Worm (Caenorhabditis elegans) whole organism, L4 larva: ENCODE results near the gene ZK742.7.

Source experiments
- F44E2.7 ChIP-seq: fragments of 200-800 bp; sonication (Bioruptor generic); IDR thresholded peaks from 2 replicates; pipeline ENCODE4 v2.1.2; 2022; ENCODE audit warnings: missing genetic modification characterization, missing compliant biosample characterization
- F49E8.2 ChIP-seq: sonication (generic microtip); optimal IDR thresholded peaks from 2 replicates; lab custom pipeline; 2016; ENCODE audit warnings: missing compliant biosample characterization, mild to moderate bottlenecking, missing genetic modification characterization, borderline replicate concordance
- Y5F2A.4 ChIP-seq: fragments of 200-800 bp; sonication (Bioruptor generic); optimal IDR thresholded peaks from 2 replicates; lab custom pipeline; 2018; ENCODE audit warnings: mild to moderate bottlenecking, missing genetic modification characterization, missing compliant biosample characterization
- Y75B8A.6 ChIP-seq: fragments of 200-800 bp; sonication (Bioruptor generic); IDR thresholded peaks from 2 replicates; pipeline ENCODE4 v1.3.6; 2022; ENCODE audit warnings: missing genetic modification reagents, missing genetic modification characterization, missing compliant biosample characterization
- ZK546.5 ChIP-seq, 2 experiments: sonication (generic microtip); optimal IDR thresholded peaks; 2 replicates each; lab custom pipeline; 2017; ENCODE audit warnings: missing biosample characterization in 2 of 2, missing genetic modification characterization in 2 of 2
- aha-1 ChIP-seq: fragments of 150-350 bp; peaks from one replicate; lab custom pipeline; 2014; ENCODE audit warnings: missing biosample characterization, missing genetic modification characterization
- ceh-32 ChIP-seq: sonication (generic microtip); optimal IDR thresholded peaks from 2 replicates; lab custom pipeline; 2016; ENCODE audit warnings: mild to moderate bottlenecking, missing genetic modification characterization, missing compliant biosample characterization; ENCODE audit not compliant: poor library complexity
- ceh-62 ChIP-seq: sonication (generic microtip); optimal IDR thresholded peaks from 2 replicates; lab custom pipeline; 2017; ENCODE audit warnings: missing biosample characterization, missing genetic modification characterization
- ces-1 ChIP-seq: fragments of 150-350 bp; sonication (generic microtip); optimal IDR thresholded peaks from 4 replicates; lab custom pipeline; 2014; ENCODE audit warnings: missing biosample characterization, missing genetic modification reagents, missing genetic modification characterization
- daf-12 ChIP-seq: fragments of 150-350 bp; optimal IDR thresholded peaks from 2 replicates; lab custom pipeline; 2014; ENCODE audit warnings: missing biosample characterization, missing genetic modification reagents, missing genetic modification characterization
- dmd-8 ChIP-seq: fragments of 200-800 bp; sonication (Bioruptor generic); IDR thresholded peaks from 2 replicates; pipeline ENCODE4 v1.3.6; 2022; ENCODE audit warnings: missing genetic modification characterization, missing compliant biosample characterization
- dmd-9 ChIP-seq: fragments of 200-800 bp; sonication (Bioruptor generic); IDR thresholded peaks from 2 replicates; pipeline ENCODE4 v1.3.6; 2022; ENCODE audit warnings: missing genetic modification reagents, missing genetic modification characterization, missing compliant biosample characterization
- fkh-10 ChIP-seq: fragments of 150-350 bp; optimal IDR thresholded peaks from 2 replicates; lab custom pipeline; 2014; ENCODE audit warnings: missing biosample characterization, missing genetic modification reagents, missing genetic modification characterization
- gei-8 ChIP-seq: fragments of 200-800 bp; sonication (Bioruptor generic); optimal IDR thresholded peaks from 2 replicates; lab custom pipeline; 2018; ENCODE audit warnings: mild to moderate bottlenecking, missing genetic modification characterization, missing compliant biosample characterization
- hlh-30 ChIP-seq: sonication (generic microtip); optimal IDR thresholded peaks from 2 replicates; lab custom pipeline; 2017; ENCODE audit warnings: antibody characterized with exemption, mild to moderate bottlenecking, missing genetic modification characterization, missing compliant biosample characterization; ENCODE audit not compliant: insufficient read depth
- lin-39 ChIP-seq: fragments of 150-350 bp; optimal IDR thresholded peaks from 2 replicates; lab custom pipeline; 2014; ENCODE audit warnings: missing biosample characterization, missing genetic modification reagents, missing genetic modification characterization
- mep-1 ChIP-seq: fragments of 150-350 bp; sonication (generic microtip); optimal IDR thresholded peaks from 3 replicates; lab custom pipeline; 2014; ENCODE audit warnings: missing biosample characterization, missing genetic modification characterization
- nhr-11 ChIP-seq: fragments of 150-350 bp; optimal IDR thresholded peaks from 2 replicates; lab custom pipeline; 2014; ENCODE audit warnings: missing biosample characterization, missing genetic modification characterization
- nhr-25 ChIP-seq: sonication (generic microtip); optimal IDR thresholded peaks from 2 replicates; lab custom pipeline; 2017; ENCODE audit warnings: missing genetic modification characterization, mild to moderate bottlenecking, missing compliant biosample characterization, antibody characterized with exemption, moderate library complexity, borderline replicate concordance; ENCODE audit not compliant: insufficient read depth
- nhr-41 ChIP-seq: fragments of 200-800 bp; sonication (Bioruptor generic); IDR thresholded peaks from 2 replicates; pipeline ENCODE4 v1.3.6; 2022; ENCODE audit warnings: missing genetic modification reagents, missing genetic modification characterization, missing compliant biosample characterization
- nhr-42 ChIP-seq: fragments of 200-800 bp; sonication (Bioruptor generic); IDR thresholded peaks from 2 replicates; pipeline ENCODE4 v1.3.6; 2022; ENCODE audit warnings: missing genetic modification characterization, missing compliant biosample characterization
- nhr-6 ChIP-seq: fragments of 150-350 bp; optimal IDR thresholded peaks from 2 replicates; lab custom pipeline; 2014; ENCODE audit warnings: missing biosample characterization, missing genetic modification characterization
- php-3 ChIP-seq: fragments of 200-800 bp; sonication (Bioruptor generic); IDR thresholded peaks from 2 replicates; pipeline ENCODE4 v1.3.6; 2022; ENCODE audit warnings: missing genetic modification reagents, missing genetic modification characterization, missing compliant biosample characterization
- pqm-1 ChIP-seq: sonication (generic microtip); optimal IDR thresholded peaks from 2 replicates; lab custom pipeline; 2017; ENCODE audit warnings: missing biosample characterization, missing genetic modification characterization
- rbr-2 ChIP-seq: sonication (generic microtip); optimal IDR thresholded peaks from 2 replicates; lab custom pipeline; 2016; ENCODE audit warnings: missing genotype, missing genetic modification characterization, missing compliant biosample characterization
- unc-39 ChIP-seq: sonication (generic microtip); optimal IDR thresholded peaks from 2 replicates; lab custom pipeline; 2017; ENCODE audit warnings: missing biosample characterization, missing genetic modification characterization
- unc-62 ChIP-seq, 3 experiments: fragments of 150-350 bp in 1 of 3; sonication (generic microtip); optimal IDR thresholded peaks in 2 of 3; peaks in 1 of 3; 1 replicate in 1 of 3; 2 replicates in 2 of 3; lab custom pipeline; 2014 to 2017; ENCODE audit warnings: missing biosample characterization in 3 of 3, missing genetic modification characterization in 3 of 3, missing genetic modification reagents in 3 of 3, missing genotype in 1 of 3
- zfp-3 ChIP-seq: fragments of 200-800 bp; sonication (Bioruptor generic); conservative IDR thresholded peaks from 2 replicates; pipeline ENCODE4 v1.3.6; 2022; ENCODE audit warnings: missing genetic modification reagents, missing genetic modification characterization, missing compliant biosample characterization
- ztf-7 ChIP-seq: fragments of 150-350 bp; optimal IDR thresholded peaks from 2 replicates; lab custom pipeline; 2014; ENCODE audit warnings: missing biosample characterization, missing genetic modification characterization

ZK742.7 gene

DNA sequence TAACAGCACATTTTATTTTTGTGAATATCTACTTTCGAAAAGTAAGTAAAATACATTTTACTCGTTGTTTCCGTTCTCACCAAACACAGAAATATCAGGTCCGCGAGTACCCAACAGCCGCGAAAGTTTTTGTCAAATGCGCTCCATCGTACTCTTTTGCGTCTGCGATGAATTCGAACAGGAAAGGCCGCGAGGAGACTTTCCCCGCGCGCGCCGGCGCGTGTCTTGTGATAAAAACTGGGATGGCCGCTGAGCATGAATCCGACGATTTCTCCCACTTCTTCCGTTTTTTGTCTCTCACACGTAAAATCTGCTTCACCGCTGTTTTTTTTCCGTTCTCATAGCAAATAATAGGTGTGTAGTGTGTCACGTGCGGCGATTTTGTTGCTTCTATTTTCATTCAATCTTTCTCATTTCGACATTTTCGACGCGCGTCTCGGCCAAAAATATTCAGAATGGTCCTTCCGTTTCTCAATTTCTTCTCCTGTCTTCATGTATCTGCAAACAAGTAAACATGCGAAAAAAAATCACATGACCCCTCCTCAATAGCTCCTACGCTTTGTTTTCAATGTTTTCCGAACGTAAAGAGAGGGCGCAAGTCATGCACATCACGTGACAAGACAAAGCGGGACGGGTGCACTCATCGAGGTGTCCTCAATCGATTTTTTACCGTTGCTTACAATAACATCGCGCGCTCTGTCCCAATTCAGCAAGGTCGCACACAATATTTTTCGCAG, 6.1 kb downstream of the ZK742.7 start, which contains the start of gene uvs-1 (continued):
- no peak for TF ChIP-seq nhr-25 (tag; lab: Kevin White, UChicago)
- no peak for TF ChIP-seq Y75B8A.6 (GFP tag; lab: Robert Waterston, UW)
- TF ChIP-seq zfp-3 (GFP tag; lab: Robert Waterston, UW), result no peak
- peak; percentile 8 for TF ChIP-seq mep-1 (tag; lab: Kevin White, UChicago)
- peak in 1 of 2 experiments; percentile 98 for TF ChIP-seq unc-62 (GFP tag; optimal IDR thresholded peaks at IDR 0.05 in 1 of 2; lab: Kevin White, UChicago)
- no peak for TF ChIP-seq unc-62 (tag; optimal IDR thresholded peaks at IDR 0.05; lab: Kevin White, UChicago)
- TF ChIP-seq fkh-10 (GFP tag; lab: Kevin White, UChicago), result peak; percentile 8
- no peak for TF ChIP-seq nhr-6 (tag; lab: Kevin White, UChicago)
- TF ChIP-seq php-3 (GFP tag; lab: Robert Waterston, UW), result no peak
- TF ChIP-seq dmd-9 (GFP tag; lab: Robert Waterston, UW), result no peak
- TF ChIP-seq ceh-62 (tag; lab: Kevin White, UChicago), result no peak
- no peak for TF ChIP-seq ceh-32 (tag; lab: Kevin White, UChicago)
- TF ChIP-seq hlh-30 (tag; lab: Kevin White, UChicago), result peak; percentile 93
- peak; percentile 40 for TF ChIP-seq nhr-11
- no peak for TF ChIP-seq pqm-1 (tag; lab: Kevin White, UChicago)
- TF ChIP-seq ZK546.5 (tag; optimal IDR thresholded peaks at IDR 0.05; lab: Kevin White, UChicago), result no peak
- TF ChIP-seq F49E8.2 (tag; lab: Kevin White, UChicago), result no peak
- no peak for TF ChIP-seq lin-39 (tag; lab: Kevin White, UChicago)
- no peak for TF ChIP-seq ztf-7 (tag; lab: Kevin White, UChicago)
- no peak for TF ChIP-seq Y5F2A.4 (GFP tag; lab: Kevin White, UChicago)
- TF ChIP-seq daf-12 (tag; lab: Kevin White, UChicago), result no peak
- no peak for TF ChIP-seq F44E2.7 (GFP tag; lab: Robert Waterston, UW)
- no peak for TF ChIP-seq ces-1

DNA sequence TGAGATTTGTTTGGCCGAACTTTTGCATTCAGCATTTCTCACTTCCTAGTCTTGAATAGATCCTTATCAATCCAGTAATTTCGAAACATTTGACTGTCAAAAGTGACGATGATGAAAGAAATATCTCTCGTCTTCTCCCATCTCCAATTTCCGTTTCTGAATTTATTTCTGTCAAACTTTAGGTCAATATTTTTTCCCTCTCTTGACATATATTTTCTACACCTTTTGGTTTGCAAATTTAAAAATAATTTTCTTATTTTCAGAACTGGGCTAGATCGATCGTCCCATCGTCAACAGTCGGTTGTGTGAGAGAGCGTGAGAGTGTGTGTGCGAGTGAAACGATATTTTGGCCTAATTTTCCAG, 6.6 kb downstream of the ZK742.7 start, which contains the start of gene xpo-1:
Gene xpo-1, plus strand, starts transcription at position 264 of the 363 bp plus-strand sequence.
- TF ChIP-seq nhr-41 (GFP tag; lab: Robert Waterston, UW) (no peak), dmd-8 (GFP tag; lab: Robert Waterston, UW) (no peak), fkh-10 (GFP tag; lab: Kevin White, UChicago) (no peak)

DNA sequence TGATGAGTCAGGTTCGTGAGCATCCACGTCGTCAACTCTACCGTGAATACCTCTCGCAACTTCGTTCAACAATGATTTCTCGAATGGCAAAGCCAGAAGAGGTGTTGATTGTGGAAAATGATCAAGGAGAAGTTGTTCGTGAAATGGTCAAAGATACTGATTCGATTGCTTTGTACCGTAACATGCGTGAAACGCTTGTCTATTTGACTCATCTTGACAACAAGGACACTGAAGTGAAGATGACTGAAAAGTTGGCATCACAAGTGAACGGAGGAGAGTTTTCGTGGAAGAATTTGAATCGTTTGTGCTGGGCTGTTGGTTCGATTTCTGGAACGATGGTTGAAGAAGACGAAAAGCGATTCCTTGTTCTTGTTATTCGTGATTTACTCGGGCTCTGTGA, 8.4 kb downstream of the ZK742.7 start:
- TF ChIP-seq rbr-2, result no peak
- TF ChIP-seq aha-1 (tag; lab: Kevin White, UChicago), result peak; percentile 84
- no peak for TF ChIP-seq unc-39 (tag; lab: Kevin White, UChicago)
- TF ChIP-seq nhr-42 (GFP tag; lab: Robert Waterston, UW), result no peak
- TF ChIP-seq unc-62 (GFP tag; optimal IDR thresholded peaks at IDR 0.05 in 1 of 2; lab: Kevin White, UChicago), result peak in 1 of 2 experiments; percentile 66
- TF ChIP-seq unc-62 (tag; optimal IDR thresholded peaks at IDR 0.05; lab: Kevin White, UChicago), result no peak
- TF ChIP-seq, all 104 proteins: peak for 2

DNA sequence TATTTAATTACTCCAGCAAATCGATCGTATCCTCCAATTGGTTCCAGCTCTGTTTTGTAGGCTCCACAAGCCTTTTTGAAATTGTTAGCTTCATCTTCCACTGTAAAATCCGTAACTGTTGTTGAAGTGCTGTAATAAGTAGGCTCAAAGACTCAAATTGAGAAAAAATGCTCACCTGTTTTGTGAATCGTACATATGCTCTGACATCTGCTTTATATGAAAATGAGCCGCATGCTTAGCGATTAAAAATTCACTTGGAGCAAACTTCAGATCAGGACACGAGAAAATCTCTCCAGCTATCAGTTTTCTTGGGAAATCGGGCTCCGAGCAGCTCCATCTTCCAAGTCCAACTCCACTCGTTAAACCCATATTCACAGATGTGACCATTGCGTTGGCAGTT, 10.3 kb downstream of the ZK742.7 start:
- TF ChIP-seq unc-62 (GFP tag; optimal IDR thresholded peaks at IDR 0.05 in 1 of 2; lab: Kevin White, UChicago) (peak in 1 of 2 experiments; percentile 77), unc-62 (tag; optimal IDR thresholded peaks at IDR 0.05; lab: Kevin White, UChicago) (no peak), gei-8 (GFP tag; lab: Kevin White, UChicago) (no peak), ZK546.5 (tag; optimal IDR thresholded peaks at IDR 0.05; lab: Kevin White, UChicago) (no peak)
